Fruit fly (Drosophila melanogaster) whole organism, prepupa: ENCODE measurements around the gene CG31612.

ENCODE experiments used
- CG10631 ChIP-seq: fragments of 200-800 bp; sonication (Bioruptor generic); optimal IDR thresholded peaks from 2 replicates; lab custom pipeline; 2016; ENCODE audit warnings: missing biosample characterization, missing genetic modification characterization
- CG11294 ChIP-seq: fragments of 200-800 bp; sonication (Bioruptor generic); IDR thresholded peaks from 2 replicates; pipeline ENCODE4 v1.3.6; 2022; ENCODE audit warnings: missing biosample characterization, missing genetic modification characterization
- CG1621 ChIP-seq: fragments of 200-800 bp; sonication (Bioruptor generic); optimal IDR thresholded peaks from 3 replicates; lab custom pipeline; 2018; ENCODE audit warnings: missing biosample characterization, mild to moderate bottlenecking, missing genetic modification characterization
- CG3919 ChIP-seq: fragments of 200-800 bp; sonication (Bioruptor generic); optimal IDR thresholded peaks from 3 replicates; lab custom pipeline; 2016; ENCODE audit warnings: missing biosample characterization, missing genetic modification characterization
- CG8632 ChIP-seq: fragments of 200-800 bp; sonication (Bioruptor generic); optimal IDR thresholded peaks from 3 replicates; lab custom pipeline; 2016; ENCODE audit warnings: missing biosample characterization, missing genetic modification characterization
- Gug ChIP-seq: fragments of 200-800 bp; sonication (Bioruptor generic); IDR thresholded peaks from 2 replicates; pipeline ENCODE4 v1.3.6; 2022; ENCODE audit warnings: missing biosample characterization, missing genetic modification characterization
- Hr39 ChIP-seq: fragments of 200-800 bp; sonication (Bioruptor generic); optimal IDR thresholded peaks from 2 replicates; lab custom pipeline; 2016; ENCODE audit warnings: missing biosample characterization, missing genetic modification characterization
- Lpt ChIP-seq: fragments of 200-800 bp; sonication (Bioruptor generic); optimal IDR thresholded peaks from 3 replicates; lab custom pipeline; 2016; ENCODE audit warnings: missing biosample characterization, missing genetic modification characterization
- OdsH ChIP-seq: fragments of 200-800 bp; sonication (Bioruptor generic); optimal IDR thresholded peaks from 3 replicates; lab custom pipeline; 2016; ENCODE audit warnings: missing biosample characterization, missing genetic modification characterization
- Smox ChIP-seq: fragments of 200-800 bp; sonication (Bioruptor generic); optimal IDR thresholded peaks from 3 replicates; lab custom pipeline; 2016; ENCODE audit warnings: missing biosample characterization, missing genetic modification characterization
- acj6 ChIP-seq: fragments of 200-800 bp; sonication (Bioruptor generic); optimal IDR thresholded peaks from 3 replicates; lab custom pipeline; 2016; ENCODE audit warnings: missing biosample characterization, missing genetic modification characterization
- cyc ChIP-seq: fragments of 200-800 bp; sonication (Bioruptor generic); optimal IDR thresholded peaks from 3 replicates; lab custom pipeline; 2016; ENCODE audit warnings: missing biosample characterization, missing genetic modification characterization
- esn ChIP-seq: fragments of 200-800 bp; sonication (Bioruptor generic); optimal IDR thresholded peaks from 2 replicates; lab custom pipeline; 2016; ENCODE audit warnings: missing biosample characterization, mild to moderate bottlenecking, missing genetic modification characterization, moderate library complexity

DNA sequence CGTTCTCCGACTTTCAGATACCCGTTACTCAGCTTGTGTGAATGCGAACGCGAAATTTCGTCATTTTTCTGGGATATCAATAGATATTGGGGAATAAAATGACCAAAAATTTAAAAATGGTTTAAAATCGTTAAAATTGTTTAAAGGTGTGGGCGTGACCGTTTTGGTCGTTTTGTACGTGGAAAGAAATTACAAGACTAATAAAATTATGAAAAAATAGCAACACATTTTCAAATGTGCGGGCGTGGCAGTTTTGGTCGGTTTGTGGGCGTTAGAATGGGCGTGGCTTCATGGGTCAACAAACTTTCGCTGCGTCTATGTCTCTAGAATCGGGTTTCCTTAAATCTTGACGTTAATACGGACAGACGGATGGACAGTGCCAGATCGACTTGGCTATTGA lies 69.2 kb downstream of the CG31612 start:
- TF ChIP-seq CG8632 (GFP tag; lab: Kevin White, UChicago) (no peak), Hr39 (no peak), CG3919 (no peak), esn (no peak), CG1621 (tag; lab: Kevin White, UChicago) (no peak), CG11294 (GFP tag; lab: Robert Waterston, UW) (no peak), Lpt (no peak), Smox (no peak), Gug (GFP tag; lab: Robert Waterston, UW) (no peak), cyc (no peak), OdsH (no peak), CG10631 (GFP tag; lab: Kevin White, UChicago) (no peak), acj6 (GFP tag; lab: Kevin White, UChicago) (no peak)
